Fruit fly (Drosophila melanogaster) whole organism, wandering third instar larva: ENCODE measurements around the gene CG34408.

Experiments used
- Abd-B ChIP-seq: fragments of >200 bp; optimal IDR thresholded peaks from 2 replicates; lab custom pipeline; 2017; ENCODE audit warnings: missing biosample characterization, missing genetic modification characterization
- CG32264 ChIP-seq: fragments of 200-800 bp; sonication (Bioruptor generic); optimal IDR thresholded peaks from 2 replicates; lab custom pipeline; 2016; ENCODE audit warnings: missing biosample characterization, missing genetic modification characterization
- CG9705 ChIP-seq: fragments of 200-800 bp; sonication (Bioruptor generic); optimal IDR thresholded peaks from 2 replicates; lab custom pipeline; 2018; ENCODE audit warnings: missing biosample characterization, mild to moderate bottlenecking, missing genetic modification characterization
- CrebA ChIP-seq: fragments of 200-800 bp; sonication (Bioruptor generic); optimal IDR thresholded peaks from 2 replicates; lab custom pipeline; 2016; ENCODE audit warnings: missing biosample characterization, mild to moderate bottlenecking, missing genetic modification characterization, borderline replicate concordance
- Dfd ChIP-seq: fragments of >200 bp; optimal IDR thresholded peaks from 2 replicates; lab custom pipeline; 2017; ENCODE audit warnings: missing biosample characterization, missing genetic modification characterization
- Dif ChIP-seq: fragments of 200-275, 200-300 bp; sonication (Bioruptor generic); optimal IDR thresholded peaks from 2 replicates; lab custom pipeline; 2018; ENCODE audit warnings: missing biosample characterization, missing genetic modification characterization; ENCODE audit not compliant: partially characterized antibody
- GATAd ChIP-seq: sonication (Bioruptor generic); optimal IDR thresholded peaks from 2 replicates; lab custom pipeline; 2016; ENCODE audit warnings: missing biosample characterization, missing genetic modification characterization
- HLH106 ChIP-seq: fragments of 200-800 bp; optimal IDR thresholded peaks from 3 replicates; lab custom pipeline; 2019; ENCODE audit warnings: missing biosample characterization, mild to moderate bottlenecking, missing genetic modification characterization, moderate library complexity
- Hnf4 ChIP-seq: fragments of 200-800 bp; sonication (Bioruptor generic); optimal IDR thresholded peaks from 2 replicates; lab custom pipeline; 2016; ENCODE audit warnings: missing biosample characterization, mild to moderate bottlenecking, missing genetic modification characterization
- Hr78 ChIP-seq: fragments of >200 bp; optimal IDR thresholded peaks from 2 replicates; lab custom pipeline; 2017; ENCODE audit warnings: missing biosample characterization, missing genetic modification characterization
- Hr83 ChIP-seq: fragments of 200-300 bp; sonication (Bioruptor generic); optimal IDR thresholded peaks from 2 replicates; lab custom pipeline; 2016; ENCODE audit warnings: missing biosample characterization, mild to moderate bottlenecking, missing genetic modification characterization, moderate library complexity; ENCODE audit not compliant: poor library complexity, severe bottlenecking
- Jra ChIP-seq: sonication (Bioruptor generic); optimal IDR thresholded peaks from 2 replicates; lab custom pipeline; 2016; ENCODE audit warnings: missing biosample characterization, missing genetic modification characterization
- Mio ChIP-seq: sonication (Bioruptor generic); optimal IDR thresholded peaks from 2 replicates; lab custom pipeline; 2016; ENCODE audit warnings: missing biosample characterization, missing genetic modification characterization
- Myc ChIP-seq: fragments of >200 bp; optimal IDR thresholded peaks from 2 replicates; lab custom pipeline; 2017
- N ChIP-seq: fragments of >200 bp; optimal IDR thresholded peaks from 2 replicates; lab custom pipeline; 2018; ENCODE audit warnings: missing biosample characterization, missing external identifiers, missing genetic modification characterization
- OdsH ChIP-seq: fragments of 200-800 bp; sonication (Bioruptor generic); optimal IDR thresholded peaks from 2 replicates; lab custom pipeline; 2016; ENCODE audit warnings: missing biosample characterization, mild to moderate bottlenecking, missing genetic modification characterization
- Rel ChIP-seq, 2 experiments: fragments of 200-800 bp; sonication (Bioruptor generic) in 1 of 2; optimal IDR thresholded peaks; 2 replicates in 1 of 2; 3 replicates in 1 of 2; lab custom pipeline; 2016 to 2019; ENCODE audit warnings: mild to moderate bottlenecking in 2 of 2, missing biosample characterization in 2 of 2, missing genetic modification characterization in 2 of 2, moderate library complexity in 1 of 2
- Sp1 ChIP-seq: fragments of 200-800 bp; sonication (Bioruptor generic); optimal IDR thresholded peaks from 3 replicates; lab custom pipeline; 2019; ENCODE audit warnings: missing biosample characterization, mild to moderate bottlenecking, missing genetic modification characterization, moderate library complexity
- Vsx2 ChIP-seq: fragments of 200-300, 225-300 bp; sonication (Bioruptor generic); optimal IDR thresholded peaks from 2 replicates; lab custom pipeline; 2018; ENCODE audit warnings: missing biosample characterization, missing genetic modification characterization; ENCODE audit not compliant: partially characterized antibody
- br ChIP-seq: fragments of 200-800 bp; sonication (Bioruptor generic); optimal IDR thresholded peaks from 2 replicates; lab custom pipeline; 2016; ENCODE audit warnings: missing biosample characterization, missing genetic modification characterization
- brk ChIP-seq: fragments of 200-800 bp; sonication (Bioruptor generic); optimal IDR thresholded peaks from 2 replicates; lab custom pipeline; 2016; ENCODE audit warnings: missing biosample characterization, mild to moderate bottlenecking, missing genetic modification characterization
- dl ChIP-seq, 2 experiments: fragments of 175-275, 200-275 bp in 1 of 2; fragments of 200-275 bp in 1 of 2; sonication (Bioruptor generic); optimal IDR thresholded peaks; lab custom pipeline; 2018; ENCODE audit warnings: mild to moderate bottlenecking in 2 of 2, missing biosample characterization in 2 of 2, missing genetic modification characterization in 2 of 2, moderate library complexity in 2 of 2; ENCODE audit not compliant: partially characterized antibody in 2 of 2, insufficient read depth in 1 of 2
- dmrt93B ChIP-seq: fragments of 200-800 bp; sonication (Bioruptor generic); optimal IDR thresholded peaks from 2 replicates; lab custom pipeline; 2018; ENCODE audit warnings: missing biosample characterization, mild to moderate bottlenecking, missing genetic modification characterization
- dsf ChIP-seq: sonication (Bioruptor generic); optimal IDR thresholded peaks from 2 replicates; lab custom pipeline; 2016; ENCODE audit warnings: missing biosample characterization, missing genetic modification characterization, borderline replicate concordance
- ey ChIP-seq: fragments of 200-800 bp; sonication (Bioruptor generic); optimal IDR thresholded peaks from 2 replicates; lab custom pipeline; 2016; ENCODE audit warnings: missing biosample characterization, missing genetic modification characterization
- foxo ChIP-seq, 2 experiments: fragments of 200-800 bp; sonication (Bioruptor generic); optimal IDR thresholded peaks; 2 replicates in 1 of 2; 3 replicates in 1 of 2; lab custom pipeline; 2016 to 2017; ENCODE audit warnings: missing biosample characterization in 2 of 2, missing genetic modification characterization in 2 of 2
- fru ChIP-seq: fragments of 200-800 bp; sonication (Bioruptor generic); optimal IDR thresholded peaks from 3 replicates; lab custom pipeline; 2016; ENCODE audit warnings: missing biosample characterization, mild to moderate bottlenecking, missing genetic modification characterization
- h ChIP-seq: fragments of 200-800 bp; sonication (Bioruptor generic); optimal IDR thresholded peaks from 3 replicates; lab custom pipeline; 2016; ENCODE audit warnings: missing biosample characterization, mild to moderate bottlenecking, missing genetic modification characterization
- jim ChIP-seq: fragments of 175-275, 200-325 bp; sonication (Bioruptor generic); optimal IDR thresholded peaks from 2 replicates; lab custom pipeline; 2016; ENCODE audit warnings: missing biosample characterization, mild to moderate bottlenecking, missing genetic modification characterization
- lola ChIP-seq: fragments of >200 bp; optimal IDR thresholded peaks from 2 replicates; lab custom pipeline; 2017; ENCODE audit warnings: missing biosample characterization, missing genetic modification characterization
- pan ChIP-seq: fragments of >200 bp; optimal IDR thresholded peaks from 2 replicates; lab custom pipeline; 2017
- psq ChIP-seq: fragments of 200-800 bp; sonication (Bioruptor generic); optimal IDR thresholded peaks from 3 replicates; lab custom pipeline; 2017; ENCODE audit warnings: missing biosample characterization, mild to moderate bottlenecking, missing genetic modification characterization, moderate library complexity
- rgr ChIP-seq: fragments of 200-800 bp; sonication (Bioruptor generic); optimal IDR thresholded peaks from 3 replicates; lab custom pipeline; 2016; ENCODE audit warnings: missing biosample characterization, mild to moderate bottlenecking, missing genetic modification characterization
- sage ChIP-seq: fragments of 200-800 bp; sonication (Bioruptor generic); optimal IDR thresholded peaks from 2 replicates; lab custom pipeline; 2016; ENCODE audit warnings: missing biosample characterization, mild to moderate bottlenecking, missing genetic modification characterization
- sv ChIP-seq: fragments of 200-800 bp; sonication (Bioruptor generic); optimal IDR thresholded peaks from 3 replicates; lab custom pipeline; 2016; ENCODE audit warnings: missing biosample characterization, missing genetic modification characterization
- tai ChIP-seq: sonication (Bioruptor generic); optimal IDR thresholded peaks from 2 replicates; lab custom pipeline; 2016; ENCODE audit warnings: missing biosample characterization, missing genetic modification characterization
- usp ChIP-seq: fragments of >200 bp; optimal IDR thresholded peaks from 2 replicates; lab custom pipeline; 2017; ENCODE audit warnings: missing biosample characterization, missing genetic modification characterization
- woc ChIP-seq: sonication (Bioruptor generic); optimal IDR thresholded peaks from 2 replicates; lab custom pipeline; 2016; ENCODE audit warnings: missing biosample characterization, mild to moderate bottlenecking, missing genetic modification characterization

The CG34408 gene

DNA sequence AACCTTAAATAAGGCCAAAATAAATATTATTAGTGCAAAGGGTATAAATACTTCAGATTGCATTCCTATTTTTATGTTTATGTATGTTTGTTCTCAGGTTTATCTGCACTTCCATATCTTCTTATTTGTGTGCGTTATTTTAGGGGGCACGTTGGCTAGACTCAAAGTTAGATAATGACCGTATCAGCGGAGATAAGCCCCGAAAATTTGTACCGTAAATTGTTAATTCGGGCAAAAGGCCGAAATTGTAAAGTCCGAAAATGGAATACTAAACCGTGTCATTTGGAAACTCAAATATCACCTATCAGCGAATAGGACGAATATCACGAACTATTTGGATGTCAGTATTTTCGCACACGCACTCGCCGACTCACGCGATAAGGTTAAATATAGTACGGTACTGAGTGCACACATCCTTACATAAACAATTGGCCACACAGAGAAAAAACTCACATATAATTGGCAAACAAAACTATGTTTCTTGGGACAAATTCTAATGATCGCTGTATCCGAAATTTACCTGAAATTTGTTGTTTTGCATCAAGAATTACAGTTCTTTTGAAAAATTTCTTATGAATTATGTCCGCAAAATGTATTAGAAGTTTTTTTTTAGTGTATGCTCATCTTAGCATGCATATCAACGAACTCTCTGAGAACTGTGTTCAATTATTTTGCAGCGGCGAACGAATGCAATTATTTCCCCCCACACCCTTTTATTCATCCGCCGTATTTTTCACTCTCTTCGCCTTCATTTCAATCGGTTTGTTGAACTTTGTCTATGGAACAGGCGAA lies 43.5 kb downstream of the CG34408 start, which contains the start of gene Hk (continued):
- no peak for TF ChIP-seq N
- TF ChIP-seq Sp1 (GFP tag; lab: Kevin White, UChicago) = peak; percentile 65
- no peak for TF ChIP-seq dl (GFP tag; optimal IDR thresholded peaks at IDR 0.05; lab: Kevin White, UChicago; ENCODE audit: insufficient read depth in 1 of 2, partially characterized antibody in 2 of 2)
- TF ChIP-seq Dif = no peak
- TF ChIP-seq CrebA (GFP tag; lab: Kevin White, UChicago) = no peak

- no peak for TF ChIP-seq usp (GFP tag; lab: Kevin White, UChicago)
Observed at dm6 chrX:10263957-10264248, 44.0 kb downstream of the CG34408 start.

DNA sequence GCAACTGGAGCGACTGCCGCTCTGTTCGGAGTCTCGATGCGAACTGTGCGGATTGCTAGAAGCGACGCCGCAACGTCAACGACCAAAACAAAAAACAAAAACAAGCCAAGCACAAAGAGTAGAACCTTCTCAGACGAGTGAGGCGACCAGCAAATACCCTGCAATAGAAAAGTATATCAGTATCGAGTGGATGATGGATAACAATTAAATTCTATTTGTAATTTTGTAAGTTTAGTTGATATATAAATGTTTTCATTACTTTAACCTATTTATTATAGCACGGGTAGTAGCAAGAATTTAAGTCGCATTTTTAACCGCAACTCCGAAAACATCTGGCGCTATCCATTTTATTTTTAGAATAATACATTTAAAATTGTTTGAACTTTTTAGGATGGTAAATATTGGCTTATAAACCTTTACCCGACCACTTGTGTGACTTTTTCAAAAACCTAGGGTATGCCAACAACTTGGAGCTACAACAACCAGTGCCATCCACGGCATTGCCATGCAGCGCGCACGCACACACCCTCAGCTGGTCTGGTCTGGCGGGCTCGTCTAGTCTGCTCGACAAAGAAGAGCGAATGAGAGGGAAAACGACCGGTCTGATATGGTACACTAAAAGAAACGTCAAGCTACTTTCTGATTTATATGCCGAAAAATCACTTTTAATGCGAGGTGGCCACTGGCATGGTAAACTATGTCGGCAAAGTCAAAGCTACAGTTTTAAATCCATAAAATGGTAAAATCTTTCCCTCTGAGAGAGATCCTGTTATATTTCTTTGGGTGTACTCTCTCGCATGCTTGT lies 45.5 kb downstream of the CG34408 start, which contains the start of gene CG12643:
CG12643 (minus strand) TSS at position 51 of the 805 bp plus-strand sequence.
- TF ChIP-seq OdsH (GFP tag; lab: Kevin White, UChicago) (peak; percentile 88), lola (GFP tag; lab: Kevin White, UChicago) (no peak), sage (peak; percentile 85), Sp1 (GFP tag; lab: Kevin White, UChicago) (peak; percentile 78), Hr78 (GFP tag; lab: Kevin White, UChicago) (no peak), Myc (lab: Kevin White, UChicago) (no peak), tai (GFP tag; lab: Kevin White, UChicago) (peak; percentile 87), brk (GFP tag; lab: Kevin White, UChicago) (peak; percentile 86), br (peak; percentile 95), Dfd (GFP tag; lab: Kevin White, UChicago) (peak; percentile 69), CrebA (GFP tag; lab: Kevin White, UChicago) (peak; percentile 23), Abd-B (GFP tag; lab: Kevin White, UChicago) (no peak), dmrt93B (GFP tag; lab: Kevin White, UChicago) (peak; percentile 88), Mio (peak; percentile 72), usp (GFP tag; lab: Kevin White, UChicago) (no peak), Jra (GFP tag; lab: Kevin White, UChicago) (peak; percentile 88), dl (GFP tag; optimal IDR thresholded peaks at IDR 0.05; lab: Kevin White, UChicago; ENCODE audit: insufficient read depth in 1 of 2, partially characterized antibody in 2 of 2) (no peak), pan (lab: Kevin White, UChicago) (peak; percentile 71), GATAd (GFP tag; lab: Kevin White, UChicago) (peak; percentile 67), dsf (peak; percentile 68), HLH106 (tag; lab: Kevin White, UChicago) (peak; percentile 76), foxo (GFP tag; optimal IDR thresholded peaks at IDR 0.05; lab: Kevin White, UChicago) (peak; percentile 88 to 95), Dif (peak; percentile 39), Hnf4 (peak; percentile 94), jim (GFP tag; lab: Kevin White, UChicago) (no peak), psq (GFP tag; lab: Kevin White, UChicago) (peak; percentile 94), h (GFP tag; lab: Kevin White, UChicago) (peak; percentile 97), fru (GFP tag; lab: Kevin White, UChicago) (peak; percentile 97), Hr83 (GFP tag; lab: Kevin White, UChicago) (peak; percentile 81), sv (GFP tag; lab: Kevin White, UChicago) (peak; percentile 92), CG9705 (GFP tag; lab: Kevin White, UChicago) (peak; percentile 51), CG32264 (GFP tag; lab: Kevin White, UChicago) (peak; percentile 91), N (no peak), Vsx2 (GFP tag; lab: Kevin White, UChicago) (no peak), rgr (GFP tag; lab: Kevin White, UChicago) (peak; percentile 95), Rel (GFP tag; optimal IDR thresholded peaks at IDR 0.05; lab: Kevin White, UChicago) (peak; percentile 67), Rel (tag; optimal IDR thresholded peaks at IDR 0.05; lab: Kevin White, UChicago) (peak; percentile 9), ey (peak; percentile 98), woc (GFP tag; lab: Kevin White, UChicago) (peak; percentile 93)
- TF ChIP-seq, all 38 proteins: peak for 29
